Worm (Caenorhabditis elegans): ENCODE measurements around the gene cpg-20.

Gene cpg-20

ce11 chrIV:6065186-6065585 lies 10.8 kb downstream of the cpg-20 start:
- TF ChIP-seq ceh-36 (tag; optimal IDR thresholded peaks at IDR 0.05): no peak
- no peak for TF ChIP-seq tbx-11 (GFP tag; IDR thresholded peaks at IDR 0.05)
- TF ChIP-seq hnd-1 (tag; optimal IDR thresholded peaks at IDR 0.05): no peak
- no peak for TF ChIP-seq tra-4 (tag; optimal IDR thresholded peaks at IDR 0.05)
- TF ChIP-seq flt-1 (GFP tag; IDR thresholded peaks at IDR 0.05): no peak
- TF ChIP-seq aly-1 (tag; optimal IDR thresholded peaks at IDR 0.05): no peak
- no peak for TF ChIP-seq pes-1 (GFP tag; IDR thresholded peaks at IDR 0.05)
- no peak for TF ChIP-seq B0310.2 (tag; optimal IDR thresholded peaks at IDR 0.05)
- no peak for TF ChIP-seq ceh-13 (GFP tag; optimal IDR thresholded peaks at IDR 0.05)
- no peak for TF ChIP-seq scrt-1 (GFP tag; IDR thresholded peaks at IDR 0.05)
- TF ChIP-seq ets-7 (tag; optimal IDR thresholded peaks at IDR 0.05): no peak
- TF ChIP-seq hmg-4 (GFP tag; optimal IDR thresholded peaks at IDR 0.05): no peak
- TF ChIP-seq hmbx-1 (tag; optimal IDR thresholded peaks at IDR 0.05): no peak
- TF ChIP-seq sea-1 (GFP tag; conservative IDR thresholded peaks at IDR 0.05): no peak
- no peak for TF ChIP-seq ama-1 (optimal IDR thresholded peaks at IDR 0.05)
- TF ChIP-seq F13C5.2 (tag; optimal IDR thresholded peaks at IDR 0.05): no peak
- no peak for TF ChIP-seq tbx-37 (GFP tag; conservative IDR thresholded peaks at IDR 0.05)

ce11 chrIV:6064657-6065056 lies 11.4 kb downstream of the cpg-20 start:
- TF ChIP-seq tbx-37 (GFP tag; conservative IDR thresholded peaks at IDR 0.05): no peak
- no peak for TF ChIP-seq B0310.2 (tag; optimal IDR thresholded peaks at IDR 0.05)

- no peak for TF ChIP-seq hmg-4 (GFP tag; optimal IDR thresholded peaks at IDR 0.05)
- TF ChIP-seq B0310.2 (tag; optimal IDR thresholded peaks at IDR 0.05): no peak
- no peak for TF ChIP-seq pes-1 (GFP tag; IDR thresholded peaks at IDR 0.05)
- no peak for TF ChIP-seq hmbx-1 (tag; optimal IDR thresholded peaks at IDR 0.05)
- TF ChIP-seq ceh-13 (GFP tag; optimal IDR thresholded peaks at IDR 0.05): no peak
These were observed 13.9 kb downstream of the cpg-20 start for ce11 chrIV:6062078-6062477.

- TF ChIP-seq ets-7 (tag; optimal IDR thresholded peaks at IDR 0.05) (no peak), ceh-13 (GFP tag; optimal IDR thresholded peaks at IDR 0.05) (no peak), ceh-36 (tag; optimal IDR thresholded peaks at IDR 0.05) (no peak), pes-1 (GFP tag; IDR thresholded peaks at IDR 0.05) (no peak), hnd-1 (tag; optimal IDR thresholded peaks at IDR 0.05) (no peak), ama-1 (optimal IDR thresholded peaks at IDR 0.05) (no peak), tbx-11 (GFP tag; IDR thresholded peaks at IDR 0.05) (no peak), flt-1 (GFP tag; IDR thresholded peaks at IDR 0.05) (no peak), B0310.2 (tag; optimal IDR thresholded peaks at IDR 0.05) (no peak), tra-4 (tag; optimal IDR thresholded peaks at IDR 0.05) (no peak)
These were observed 15.1 kb downstream of the cpg-20 start for ce11 chrIV:6060912-6061311.

- TF ChIP-seq tbx-37 (GFP tag; conservative IDR thresholded peaks at IDR 0.05) (no peak), hmbx-1 (tag; optimal IDR thresholded peaks at IDR 0.05) (no peak), sea-1 (GFP tag; conservative IDR thresholded peaks at IDR 0.05) (no peak), flt-1 (GFP tag; IDR thresholded peaks at IDR 0.05) (no peak), B0310.2 (tag; optimal IDR thresholded peaks at IDR 0.05) (no peak), ceh-13 (GFP tag; optimal IDR thresholded peaks at IDR 0.05) (no peak), tra-4 (tag; optimal IDR thresholded peaks at IDR 0.05) (no peak), pes-1 (GFP tag; IDR thresholded peaks at IDR 0.05) (no peak), ets-7 (tag; optimal IDR thresholded peaks at IDR 0.05) (no peak), hmg-4 (GFP tag; optimal IDR thresholded peaks at IDR 0.05) (no peak)
These were observed 16.3 kb downstream of the cpg-20 start for ce11 chrIV:6059702-6060101.

ce11 chrIV:6054833-6055232 lies 21.2 kb downstream of the cpg-20 start:
- TF ChIP-seq ceh-36 (tag; optimal IDR thresholded peaks at IDR 0.05): no peak
- no peak for TF ChIP-seq F13C5.2 (tag; optimal IDR thresholded peaks at IDR 0.05)
- no peak for TF ChIP-seq pes-1 (GFP tag; IDR thresholded peaks at IDR 0.05)
- TF ChIP-seq tbx-11 (GFP tag; IDR thresholded peaks at IDR 0.05): no peak
- no peak for TF ChIP-seq ama-1 (optimal IDR thresholded peaks at IDR 0.05)
- no peak for TF ChIP-seq tbx-37 (GFP tag; conservative IDR thresholded peaks at IDR 0.05)
- no peak for TF ChIP-seq scrt-1 (GFP tag; IDR thresholded peaks at IDR 0.05)
- no peak for TF ChIP-seq aly-1 (tag; optimal IDR thresholded peaks at IDR 0.05)
- no peak for TF ChIP-seq sea-1 (GFP tag; conservative IDR thresholded peaks at IDR 0.05)
- TF ChIP-seq hmg-4 (GFP tag; optimal IDR thresholded peaks at IDR 0.05): no peak
- TF ChIP-seq ceh-13 (GFP tag; optimal IDR thresholded peaks at IDR 0.05): no peak
- TF ChIP-seq tra-4 (tag; optimal IDR thresholded peaks at IDR 0.05): no peak
- TF ChIP-seq hmbx-1 (tag; optimal IDR thresholded peaks at IDR 0.05): no peak
- TF ChIP-seq hnd-1 (tag; optimal IDR thresholded peaks at IDR 0.05): no peak
- TF ChIP-seq B0310.2 (tag; optimal IDR thresholded peaks at IDR 0.05): no peak
- no peak for TF ChIP-seq ets-7 (tag; optimal IDR thresholded peaks at IDR 0.05)
- TF ChIP-seq flt-1 (GFP tag; IDR thresholded peaks at IDR 0.05): no peak

ce11 chrIV:6053436-6053835 lies 22.6 kb downstream of the cpg-20 start:
- TF ChIP-seq flt-1 (GFP tag; IDR thresholded peaks at IDR 0.05) (no peak), tbx-37 (GFP tag; conservative IDR thresholded peaks at IDR 0.05) (no peak), tra-4 (tag; optimal IDR thresholded peaks at IDR 0.05) (no peak), scrt-1 (GFP tag; IDR thresholded peaks at IDR 0.05) (no peak), aly-1 (tag; optimal IDR thresholded peaks at IDR 0.05) (no peak)

ce11 chrIV:6051884-6052283 lies 24.1 kb downstream of the cpg-20 start:
- TF ChIP-seq hmbx-1 (tag; optimal IDR thresholded peaks at IDR 0.05): no peak

ce11 chrIV:6049062-6049461 lies 27.0 kb downstream of the cpg-20 start:
- TF ChIP-seq F13C5.2 (tag; optimal IDR thresholded peaks at IDR 0.05): no peak
